Worm (Caenorhabditis elegans) whole organism, L4 larva: Measurements from ENCODE around the gene copb-2.

Source experiments
- F26F4.8 ChIP-seq: fragments of 200-800 bp; sonication (Bioruptor generic); conservative IDR thresholded peaks from 2 replicates; pipeline ENCODE4 v1.3.6; 2022; ENCODE audit warnings: missing genetic modification characterization, missing compliant biosample characterization
- F37D6.2 ChIP-seq: sonication (generic microtip); optimal IDR thresholded peaks from 2 replicates; lab custom pipeline; 2016; ENCODE audit warnings: mild to moderate bottlenecking, missing genetic modification characterization, missing compliant biosample characterization
- F49E8.2 ChIP-seq: sonication (generic microtip); optimal IDR thresholded peaks from 2 replicates; lab custom pipeline; 2016; ENCODE audit warnings: missing compliant biosample characterization, mild to moderate bottlenecking, missing genetic modification characterization, borderline replicate concordance
- T26A8.4 ChIP-seq: fragments of 200-800 bp; sonication (Bioruptor generic); IDR thresholded peaks from 2 replicates; pipeline ENCODE4 v1.3.6; 2022; ENCODE audit warnings: missing genetic modification characterization, missing compliant biosample characterization
- Y48G9A.11 ChIP-seq: fragments of 200-800 bp; sonication (Bioruptor generic); IDR thresholded peaks from 2 replicates; pipeline ENCODE4 v1.3.6; 2022; ENCODE audit warnings: missing genetic modification reagents, missing genetic modification characterization, missing compliant biosample characterization
- Y75B8A.6 ChIP-seq: fragments of 200-800 bp; sonication (Bioruptor generic); IDR thresholded peaks from 2 replicates; pipeline ENCODE4 v1.3.6; 2022; ENCODE audit warnings: missing genetic modification reagents, missing genetic modification characterization, missing compliant biosample characterization
- ZK546.5 ChIP-seq, 2 experiments: sonication (generic microtip); optimal IDR thresholded peaks; 2 replicates each; lab custom pipeline; 2017; ENCODE audit warnings: missing biosample characterization in 2 of 2, missing genetic modification characterization in 2 of 2
- aha-1 ChIP-seq: fragments of 150-350 bp; peaks from one replicate; lab custom pipeline; 2014; ENCODE audit warnings: missing biosample characterization, missing genetic modification characterization
- aly-2 ChIP-seq: sonication (generic microtip); optimal IDR thresholded peaks from 2 replicates; lab custom pipeline; 2018; ENCODE audit warnings: missing biosample characterization, missing genetic modification characterization
- ceh-20 ChIP-seq: fragments of 200-800 bp; sonication (Bioruptor generic); IDR thresholded peaks from 2 replicates; pipeline ENCODE4 v1.3.6; 2022; ENCODE audit warnings: missing genetic modification reagents, missing genetic modification characterization, missing compliant biosample characterization
- ceh-44 ChIP-seq: fragments of 200-800 bp; sonication (Bioruptor generic); IDR thresholded peaks from 2 replicates; pipeline ENCODE4 v1.3.6; 2022; ENCODE audit warnings: missing genetic modification reagents, missing genetic modification characterization, missing compliant biosample characterization
- daf-16 ChIP-seq, 3 experiments: sonication (generic microtip); optimal IDR thresholded peaks; 2 replicates each; lab custom pipeline; 2016 to 2017; ENCODE audit warnings: missing genetic modification characterization in 3 of 3, missing genetic modification reagents in 3 of 3, mild to moderate bottlenecking in 2 of 3, missing compliant biosample characterization in 2 of 3, missing biosample characterization in 1 of 3, moderate library complexity in 1 of 3
- daf-19 ChIP-seq: fragments of 200-800 bp; sonication (Bioruptor generic); conservative IDR thresholded peaks from 2 replicates; pipeline ENCODE4 v1.3.6; 2022; ENCODE audit warnings: missing genetic modification characterization, missing compliant biosample characterization
- daf-8 ChIP-seq: fragments of 200-800 bp; sonication (Bioruptor generic); IDR thresholded peaks from 2 replicates; pipeline ENCODE4 v1.3.6; 2022; ENCODE audit warnings: missing genetic modification characterization, missing compliant biosample characterization
- dmd-6 ChIP-seq: fragments of 200-800 bp; sonication (Bioruptor generic); IDR thresholded peaks from 2 replicates; pipeline ENCODE4 v1.3.6; 2022; ENCODE audit warnings: missing genetic modification reagents, missing genetic modification characterization, missing compliant biosample characterization
- dmd-8 ChIP-seq: fragments of 200-800 bp; sonication (Bioruptor generic); IDR thresholded peaks from 2 replicates; pipeline ENCODE4 v1.3.6; 2022; ENCODE audit warnings: missing genetic modification characterization, missing compliant biosample characterization
- dmd-9 ChIP-seq: fragments of 200-800 bp; sonication (Bioruptor generic); IDR thresholded peaks from 2 replicates; pipeline ENCODE4 v1.3.6; 2022; ENCODE audit warnings: missing genetic modification reagents, missing genetic modification characterization, missing compliant biosample characterization
- duxl-1 ChIP-seq: sonication (generic microtip); optimal IDR thresholded peaks from 2 replicates; lab custom pipeline; 2016; ENCODE audit warnings: mild to moderate bottlenecking, missing genetic modification characterization, moderate library complexity, missing compliant biosample characterization; ENCODE audit not compliant: poor library complexity
- dve-1 ChIP-seq: sonication (generic microtip); optimal IDR thresholded peaks from 2 replicates; lab custom pipeline; 2017; ENCODE audit warnings: antibody characterized with exemption, mild to moderate bottlenecking, missing genetic modification characterization, missing compliant biosample characterization; ENCODE audit not compliant: insufficient read depth
- egl-43 ChIP-seq: fragments of 200-800 bp; sonication (Bioruptor generic); IDR thresholded peaks from 2 replicates; pipeline ENCODE4 v1.3.6; 2022; ENCODE audit warnings: missing genetic modification reagents, missing genetic modification characterization, missing compliant biosample characterization
- fos-1 ChIP-seq: fragments of 150-350 bp; optimal IDR thresholded peaks from 2 replicates; lab custom pipeline; 2014; ENCODE audit warnings: missing biosample characterization, missing genetic modification characterization
- hif-1 ChIP-seq, 2 experiments: sonication (generic microtip); optimal IDR thresholded peaks; 2 replicates each; lab custom pipeline; 2016 to 2017; ENCODE audit warnings: missing compliant biosample characterization in 2 of 2, missing genetic modification characterization in 2 of 2, missing genetic modification reagents in 2 of 2, missing genotype in 2 of 2, mild to moderate bottlenecking in 1 of 2
- hlh-11 ChIP-seq: fragments of 200-800 bp; sonication (Bioruptor generic); optimal IDR thresholded peaks from 2 replicates; lab custom pipeline; 2018; ENCODE audit warnings: mild to moderate bottlenecking, missing genetic modification characterization, missing compliant biosample characterization
- jun-1 ChIP-seq: fragments of 150-350 bp; optimal IDR thresholded peaks from 2 replicates; lab custom pipeline; 2014; ENCODE audit warnings: missing biosample characterization, missing genetic modification reagents, missing genetic modification characterization
- lin-13 ChIP-seq: fragments of 150-350 bp; optimal IDR thresholded peaks from 2 replicates; lab custom pipeline; 2014; ENCODE audit warnings: missing biosample characterization, missing genetic modification reagents, missing genetic modification characterization
- lin-15B ChIP-seq: fragments of 150-350 bp; sonication (generic microtip); optimal IDR thresholded peaks from 3 replicates; lab custom pipeline; 2014; ENCODE audit warnings: missing biosample characterization, missing genetic modification characterization
- lin-29 ChIP-seq: fragments of 200-800 bp; sonication (Bioruptor generic); IDR thresholded peaks from 2 replicates; pipeline ENCODE4 v1.3.6; 2022; ENCODE audit warnings: missing genetic modification reagents, missing genetic modification characterization, missing compliant biosample characterization
- lir-3 ChIP-seq: sonication (generic microtip); optimal IDR thresholded peaks from 2 replicates; lab custom pipeline; 2016; ENCODE audit warnings: mild to moderate bottlenecking, missing genetic modification characterization, missing compliant biosample characterization
- lsy-2 ChIP-seq, 2 experiments: fragments of 150-350 bp in 1 of 2; sonication (generic microtip) in 1 of 2; optimal IDR thresholded peaks; 2 replicates each; lab custom pipeline; 2014 to 2017; ENCODE audit warnings: missing biosample characterization in 2 of 2, missing genetic modification characterization in 2 of 2
- mep-1 ChIP-seq: fragments of 150-350 bp; sonication (generic microtip); optimal IDR thresholded peaks from 3 replicates; lab custom pipeline; 2014; ENCODE audit warnings: missing biosample characterization, missing genetic modification characterization
- mxl-2 ChIP-seq: fragments of 200-800 bp; sonication (Bioruptor generic); conservative IDR thresholded peaks from 2 replicates; pipeline ENCODE4 v1.3.6; 2022; ENCODE audit warnings: missing genetic modification reagents, missing genetic modification characterization, missing compliant biosample characterization
- nhr-111 ChIP-seq: fragments of 200-800 bp; sonication (Bioruptor generic); optimal IDR thresholded peaks from 2 replicates; lab custom pipeline; 2018; ENCODE audit warnings: mild to moderate bottlenecking, missing genetic modification characterization, missing compliant biosample characterization
- nhr-25 ChIP-seq: sonication (generic microtip); optimal IDR thresholded peaks from 2 replicates; lab custom pipeline; 2017; ENCODE audit warnings: missing genetic modification characterization, mild to moderate bottlenecking, missing compliant biosample characterization, antibody characterized with exemption, moderate library complexity, borderline replicate concordance; ENCODE audit not compliant: insufficient read depth
- nhr-28 ChIP-seq: fragments of 150-350 bp; optimal IDR thresholded peaks from 2 replicates; lab custom pipeline; 2014; ENCODE audit warnings: missing biosample characterization, missing genetic modification characterization
- nhr-77 ChIP-seq: fragments of 150-350 bp; optimal IDR thresholded peaks from 2 replicates; lab custom pipeline; 2014; ENCODE audit warnings: missing biosample characterization, missing genetic modification characterization
- pha-4 ChIP-seq, 2 experiments: fragments of 150-350 bp in 1 of 2; fragments of 200-800 bp in 1 of 2; sonication (Bioruptor generic) in 1 of 2; IDR thresholded peaks in 1 of 2; optimal IDR thresholded peaks in 1 of 2; 2 replicates each; pipeline versions ENCODE4 v1.3.6 to Lab custom; 2014 to 2022; ENCODE audit warnings: missing genetic modification characterization in 2 of 2, missing genetic modification reagents in 2 of 2, missing biosample characterization in 1 of 2, missing compliant biosample characterization in 1 of 2
- pqm-1 ChIP-seq: sonication (generic microtip); optimal IDR thresholded peaks from 2 replicates; lab custom pipeline; 2017; ENCODE audit warnings: missing biosample characterization, missing genetic modification characterization
- saeg-2 ChIP-seq: fragments of 200-800 bp; sonication (Bioruptor generic); IDR thresholded peaks from 2 replicates; pipeline ENCODE4 v1.3.6; 2022; ENCODE audit warnings: missing genetic modification reagents, missing genetic modification characterization, missing compliant biosample characterization
- snpc-1.2 ChIP-seq: fragments of 200-800 bp; sonication (Bioruptor generic); IDR thresholded peaks from 2 replicates; pipeline ENCODE4 v1.3.6; 2022; ENCODE audit warnings: missing genetic modification reagents, missing genetic modification characterization, missing compliant biosample characterization
- spr-1 ChIP-seq: sonication (generic microtip); optimal IDR thresholded peaks from 2 replicates; lab custom pipeline; 2016; ENCODE audit warnings: mild to moderate bottlenecking, missing genetic modification characterization, missing compliant biosample characterization
- spr-3 ChIP-seq: fragments of 200-800 bp; sonication (Bioruptor generic); optimal IDR thresholded peaks from 2 replicates; lab custom pipeline; 2018; ENCODE audit warnings: mild to moderate bottlenecking, missing genetic modification characterization, missing compliant biosample characterization
- tra-1 ChIP-seq: fragments of 200-800 bp; sonication (Bioruptor generic); IDR thresholded peaks from 2 replicates; pipeline ENCODE4 v1.3.6; 2022; ENCODE audit warnings: missing genetic modification reagents, missing genetic modification characterization, missing compliant biosample characterization
- unc-39 ChIP-seq: sonication (generic microtip); optimal IDR thresholded peaks from 2 replicates; lab custom pipeline; 2017; ENCODE audit warnings: missing biosample characterization, missing genetic modification characterization
- zag-1 ChIP-seq: fragments of 150-350 bp; optimal IDR thresholded peaks from 2 replicates; lab custom pipeline; 2014; ENCODE audit warnings: missing biosample characterization, missing genetic modification characterization
- zip-11 ChIP-seq: fragments of 200-800 bp; sonication (Bioruptor generic); IDR thresholded peaks from 2 replicates; pipeline ENCODE4 v1.3.6; 2022; ENCODE audit warnings: missing genetic modification characterization, missing compliant biosample characterization

copb-2 gene

ce11 chrIV:9440880-9441336 is 18.6 kb upstream of the copb-2 start, which contains the start of gene idh-1 (continued):
- TF ChIP-seq mxl-2: no peak
- peak; percentile 34 for TF ChIP-seq aha-1 (tag; lab: Kevin White, UChicago)
- TF ChIP-seq fos-1 (tag; lab: Kevin White, UChicago): no peak
- no peak for TF ChIP-seq pqm-1
- TF ChIP-seq nhr-28 (tag; lab: Kevin White, UChicago): peak; percentile 98
- peak; percentile 46; the same call in 1 of the 2 replicates for TF ChIP-seq snpc-1.2 (GFP tag; lab: Robert Waterston, UW)
- peak in 1 of 2 experiments; percentile 20 for TF ChIP-seq hif-1 (tag; optimal IDR thresholded peaks at IDR 0.05; lab: Kevin White, UChicago)
- TF ChIP-seq dmd-9 (GFP tag; lab: Robert Waterston, UW): no peak

- TF ChIP-seq daf-16 (GFP tag; optimal IDR thresholded peaks at IDR 0.05; lab: Kevin White, UChicago): no peak
- TF ChIP-seq daf-16 (tag; optimal IDR thresholded peaks at IDR 0.05; lab: Kevin White, UChicago): peak; percentile 69
- no peak for TF ChIP-seq Y48G9A.11 (GFP tag; lab: Robert Waterston, UW)
- TF ChIP-seq nhr-28 (tag; lab: Kevin White, UChicago): peak; percentile 51
- no peak for TF ChIP-seq spr-1 (tag; lab: Kevin White, UChicago)
- no peak for TF ChIP-seq T26A8.4
- TF ChIP-seq dve-1: peak; percentile 47
- peak; percentile 37 for TF ChIP-seq nhr-77 (tag; lab: Kevin White, UChicago)
- TF ChIP-seq Y75B8A.6 (GFP tag; lab: Robert Waterston, UW): no peak
- TF ChIP-seq dmd-6 (GFP tag; lab: Robert Waterston, UW): peak; percentile 31
- TF ChIP-seq pqm-1: peak; percentile 6
- TF ChIP-seq ZK546.5 (tag; optimal IDR thresholded peaks at IDR 0.05; lab: Kevin White, UChicago): no peak
Measured at ce11 chrIV:9441391-9441790, 18.1 kb upstream of the copb-2 start.

DNA sequence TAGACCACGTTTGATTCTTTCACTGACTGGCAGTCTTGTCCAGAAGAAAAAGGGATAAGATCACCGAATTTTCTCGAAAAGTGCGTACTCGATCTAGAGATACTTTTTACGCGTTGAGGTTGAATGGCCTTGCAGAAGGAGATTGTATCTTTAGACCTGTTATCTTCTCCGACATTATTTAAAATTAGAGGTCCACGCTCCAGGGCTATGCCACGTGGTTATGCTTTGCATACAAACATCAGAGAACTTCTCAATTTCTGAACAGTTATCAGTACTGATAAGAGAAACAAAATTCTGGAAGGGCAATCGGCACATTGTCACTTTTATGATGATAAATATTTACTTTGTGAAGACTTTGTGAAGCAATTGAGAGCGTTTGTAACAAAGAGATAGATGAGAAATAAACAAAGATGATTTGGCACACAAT is 17.4 kb upstream of the copb-2 start:
- peak; percentile 90 for TF ChIP-seq aha-1 (tag; lab: Kevin White, UChicago)
- peak in 1 of 2 experiments; percentile 19 for TF ChIP-seq hif-1 (tag; optimal IDR thresholded peaks at IDR 0.05; lab: Kevin White, UChicago)
- TF ChIP-seq spr-3: peak; percentile 5
- no peak for TF ChIP-seq zip-11 (GFP tag; lab: Robert Waterston, UW)
- no peak for TF ChIP-seq daf-19
- no peak for TF ChIP-seq egl-43 (GFP tag; lab: Robert Waterston, UW)
- no peak for TF ChIP-seq zag-1 (tag; lab: Kevin White, UChicago)
- TF ChIP-seq lir-3 (tag; lab: Kevin White, UChicago): no peak
- peak; percentile 6 for TF ChIP-seq jun-1 (tag; lab: Kevin White, UChicago)
- no peak for TF ChIP-seq nhr-111 (GFP tag; lab: Kevin White, UChicago)
- peak; percentile 90 for TF ChIP-seq hlh-11
- no peak for TF ChIP-seq unc-39 (tag; lab: Kevin White, UChicago)
- TF ChIP-seq lin-15B: no peak
- no peak for TF ChIP-seq duxl-1
- TF ChIP-seq mep-1: peak; percentile 68
- TF ChIP-seq daf-8 (GFP tag; lab: Robert Waterston, UW): no peak
- peak; percentile 69; the same call in 1 of the 2 replicates for TF ChIP-seq tra-1 (GFP tag; lab: Robert Waterston, UW)
- peak; percentile 59 for TF ChIP-seq pha-4 (GFP tag; IDR thresholded peaks at IDR 0.05; lab: Robert Waterston, UW)
- TF ChIP-seq pha-4 (tag; optimal IDR thresholded peaks at IDR 0.05; lab: Kevin White, UChicago): peak; percentile 78
- no peak for TF ChIP-seq dmd-8 (GFP tag; lab: Robert Waterston, UW)
- TF ChIP-seq lin-29 (GFP tag; lab: Robert Waterston, UW): no peak
- no peak for TF ChIP-seq lin-13 (GFP tag; lab: Kevin White, UChicago)
- TF ChIP-seq daf-16 (GFP tag; optimal IDR thresholded peaks at IDR 0.05; lab: Kevin White, UChicago): peak in 1 of 2 experiments; percentile 77
- peak; percentile 100 for TF ChIP-seq daf-16 (tag; optimal IDR thresholded peaks at IDR 0.05; lab: Kevin White, UChicago)
- no peak for TF ChIP-seq aly-2
- TF ChIP-seq F49E8.2 (tag; lab: Kevin White, UChicago): no peak
- TF ChIP-seq ceh-44 (GFP tag; lab: Robert Waterston, UW): no peak
- TF ChIP-seq nhr-25 (tag; lab: Kevin White, UChicago): peak; percentile 57
- no peak for TF ChIP-seq F37D6.2
- TF ChIP-seq dve-1: peak; percentile 96
- TF ChIP-seq lsy-2 (tag; optimal IDR thresholded peaks at IDR 0.05; lab: Kevin White, UChicago): peak in 1 of 2 experiments; percentile 69
- TF ChIP-seq nhr-77 (tag; lab: Kevin White, UChicago): peak; percentile 74
- TF ChIP-seq Y75B8A.6 (GFP tag; lab: Robert Waterston, UW): no peak
- TF ChIP-seq F26F4.8 (GFP tag; lab: Robert Waterston, UW): no peak
- TF ChIP-seq ceh-20 (GFP tag; lab: Robert Waterston, UW): peak; percentile 9; the same call in 1 of the 2 replicates
- TF ChIP-seq saeg-2 (GFP tag; lab: Robert Waterston, UW): no peak
